Worm (Caenorhabditis elegans) whole organism, midembryonic: Measurements from ENCODE around the gene suex-1.

Source experiments
- T22C8.4 ChIP-seq: fragments of 200-800 bp; sonication (Bioruptor generic); IDR thresholded peaks from 2 replicates; pipeline ENCODE4 v1.3.6; 2022; ENCODE audit warnings: missing genetic modification characterization, missing compliant biosample characterization
- flt-1 ChIP-seq: fragments of 200-800 bp; sonication (Bioruptor generic); IDR thresholded peaks from 2 replicates; pipeline ENCODE4 v1.3.6; 2022; ENCODE audit warnings: missing genetic modification characterization, missing compliant biosample characterization
- klf-2 ChIP-seq: fragments of 200-800 bp; sonication (Bioruptor generic); conservative IDR thresholded peaks from 2 replicates; pipeline ENCODE4 v1.3.6; 2022; ENCODE audit warnings: missing genetic modification reagents, missing genetic modification characterization, missing compliant biosample characterization
- med-1 ChIP-seq: sonication (generic microtip); optimal IDR thresholded peaks from 2 replicates; lab custom pipeline; 2017; ENCODE audit warnings: missing genetic modification characterization, mild to moderate bottlenecking, missing compliant biosample characterization, antibody characterized with exemption, missing genetic modification reagents; ENCODE audit not compliant: insufficient read depth
- tab-1 ChIP-seq: fragments of 200-800 bp; sonication (Bioruptor generic); IDR thresholded peaks from 2 replicates; pipeline ENCODE4 v1.3.6; 2022; ENCODE audit warnings: missing genetic modification characterization, missing compliant biosample characterization
- ztf-23 ChIP-seq: fragments of 200-800 bp; sonication (Bioruptor generic); IDR thresholded peaks from 2 replicates; pipeline ENCODE4 v1.3.6; 2022; ENCODE audit warnings: missing genetic modification reagents, missing genetic modification characterization, missing compliant biosample characterization

DNA sequence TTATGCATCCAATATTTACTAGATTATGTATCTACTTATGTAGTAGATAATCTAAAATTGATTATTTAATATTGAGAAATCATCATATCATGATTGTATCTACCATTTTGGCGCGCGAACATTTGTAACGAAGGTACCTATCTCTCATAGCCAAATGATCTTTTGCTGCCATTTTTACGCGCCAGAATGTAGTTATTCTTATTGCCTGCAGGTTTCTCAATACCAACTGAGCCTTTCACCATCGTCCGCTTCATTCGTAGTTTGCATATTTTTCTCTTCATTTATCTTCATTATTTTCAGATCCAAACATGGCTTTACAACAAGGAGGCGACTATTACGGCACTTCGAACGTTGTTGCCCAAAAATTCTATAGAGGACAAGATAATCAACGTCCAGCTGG lies 29.8 kb upstream of the suex-1 start, which contains the start of gene ZK177.1:
- TF ChIP-seq tab-1 = no peak
- TF ChIP-seq med-1 (GFP tag; lab: Kevin White, UChicago) = no peak
- no peak for TF ChIP-seq flt-1 (GFP tag; lab: Robert Waterston, UW)
- TF ChIP-seq klf-2 = no peak
- no peak for TF ChIP-seq T22C8.4 (GFP tag; lab: Robert Waterston, UW)
- TF ChIP-seq ztf-23 (GFP tag; lab: Robert Waterston, UW) = no peak
